Worm (Caenorhabditis elegans): ENCODE measurements around the gene rnp-4.
A peak's percentile ranks its signal among the peaks of the same experiment; 100 is the strongest.

The rnp-4 gene

ce11 chrIII:4372894-4373293 is 33.2 kb upstream of the rnp-4 start:
- TF ChIP-seq pha-4 (tag; optimal IDR thresholded peaks at IDR 0.05) (peak; percentile 24), ZK546.5 (tag; optimal IDR thresholded peaks at IDR 0.05) (no peak)

ce11 chrIII:4374854-4375253 is 31.2 kb upstream of the rnp-4 start, which contains the start of gene pals-26:
pals-26 (plus strand) TSS chrIII:4375154.
- TF ChIP-seq fkh-10 (GFP tag; optimal IDR thresholded peaks at IDR 0.05): no peak
- TF ChIP-seq unc-62 (GFP tag; optimal IDR thresholded peaks at IDR 0.05): no peak
- TF ChIP-seq daf-12 (tag; optimal IDR thresholded peaks at IDR 0.05): no peak
- TF ChIP-seq aly-2 (tag; optimal IDR thresholded peaks at IDR 0.05): no peak
- TF ChIP-seq elt-3 (tag; optimal IDR thresholded peaks at IDR 0.05): no peak

DNA sequence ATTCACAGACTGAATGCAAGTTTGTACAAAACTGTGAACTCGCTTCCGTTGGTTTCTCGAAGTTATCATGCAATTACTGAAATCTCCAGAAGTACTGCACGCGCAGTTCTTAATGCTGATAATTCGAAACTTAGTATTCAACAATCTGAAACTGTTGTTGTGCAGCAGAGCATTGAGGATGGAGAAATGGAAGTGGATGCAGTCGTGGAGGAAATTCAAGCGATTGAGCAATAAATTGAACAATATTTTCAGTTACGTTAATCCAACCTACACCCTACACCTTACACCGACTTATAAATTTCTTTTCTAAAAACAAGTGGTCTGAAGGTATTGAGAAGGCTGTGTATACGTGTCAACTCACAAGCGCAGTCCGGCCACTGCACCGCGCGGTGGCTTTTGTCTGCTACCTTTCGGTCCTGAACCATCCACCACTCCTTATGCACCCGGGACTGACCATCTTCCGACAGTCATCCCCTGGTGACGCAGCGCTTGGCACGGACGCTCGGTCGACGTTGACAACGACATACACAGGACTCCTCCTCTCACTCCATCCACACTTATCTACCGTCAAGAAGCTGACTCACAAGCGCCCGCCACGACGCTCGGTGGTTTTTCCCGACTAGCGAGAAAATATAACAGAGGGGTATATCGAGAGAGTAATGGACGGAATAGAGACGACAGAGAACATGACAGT is 27.3 kb upstream of the rnp-4 start:
- TF ChIP-seq nhr-77 (tag; optimal IDR thresholded peaks at IDR 0.05): peak; percentile 49
- TF ChIP-seq nfya-1 (tag; optimal IDR thresholded peaks at IDR 0.05; ENCODE audit: insufficient read depth): peak; percentile 34
- TF ChIP-seq lsy-12 (tag; optimal IDR thresholded peaks at IDR 0.05): peak; percentile 44
- TF ChIP-seq nhr-43 (tag; optimal IDR thresholded peaks at IDR 0.05; ENCODE audit: poor library complexity, severe bottlenecking): peak; percentile 54
- peak in 1 of 3 experiments; percentile 16 for TF ChIP-seq elt-3 (tag; optimal IDR thresholded peaks at IDR 0.05)
- TF ChIP-seq elt-2 (tag; optimal IDR thresholded peaks at IDR 0.05): peak; percentile 40
- TF ChIP-seq nhr-25 (tag; optimal IDR thresholded peaks at IDR 0.05): peak; percentile 67
- peak; percentile 9 for TF ChIP-seq jun-1 (tag; optimal IDR thresholded peaks at IDR 0.05)
- TF ChIP-seq pha-4 (tag; optimal IDR thresholded peaks at IDR 0.05): peak; percentile 29
- TF ChIP-seq tbx-2 (tag; optimal IDR thresholded peaks at IDR 0.05): peak; percentile 29
- peak; percentile 63 for TF ChIP-seq ztf-4 (tag; optimal IDR thresholded peaks at IDR 0.05)
- peak; percentile 54 for TF ChIP-seq nhr-23 (tag; optimal IDR thresholded peaks at IDR 0.05)
- TF ChIP-seq hmg-11 (tag; optimal IDR thresholded peaks at IDR 0.05): peak; percentile 68

ce11 chrIII:4379717-4380116 is 26.4 kb upstream of the rnp-4 start, which contains the start of gene B0284.3:
B0284.3 (minus strand) TSS chrIII:4379817.
- TF ChIP-seq ztf-4 (tag; optimal IDR thresholded peaks at IDR 0.05): no peak
- no peak for TF ChIP-seq skn-1 (tag; optimal IDR thresholded peaks at IDR 0.05)
- no peak for TF ChIP-seq nhr-12 (tag; optimal IDR thresholded peaks at IDR 0.05)
- no peak for TF ChIP-seq nhr-43 (tag; optimal IDR thresholded peaks at IDR 0.05; ENCODE audit: poor library complexity, severe bottlenecking)
- TF ChIP-seq aly-2 (tag; optimal IDR thresholded peaks at IDR 0.05): no peak

DNA sequence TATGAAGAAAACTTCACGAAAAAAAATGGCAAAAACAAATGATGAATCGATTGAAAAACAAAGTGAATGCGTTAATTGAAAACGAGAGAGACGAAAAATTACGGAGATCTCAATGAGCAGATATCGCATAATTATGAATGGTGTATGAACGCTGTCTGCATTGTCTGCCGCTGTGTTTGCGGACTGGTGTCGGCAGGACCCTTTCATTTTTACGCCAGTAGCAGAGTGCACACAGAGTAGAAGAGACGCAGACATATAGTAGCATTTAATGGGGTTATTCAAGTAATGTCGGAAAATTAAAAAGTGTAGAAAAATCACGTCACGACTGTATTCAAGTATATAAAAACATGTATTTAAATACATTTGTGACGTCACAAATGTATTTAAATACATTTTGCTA is 25.3 kb upstream of the rnp-4 start:
- TF ChIP-seq nfya-1 (tag; optimal IDR thresholded peaks at IDR 0.05; ENCODE audit: insufficient read depth): peak; percentile 49
- TF ChIP-seq snpc-4 (tag; optimal IDR thresholded peaks at IDR 0.05): peak; percentile 27
- no peak for TF ChIP-seq ZK546.5 (tag; optimal IDR thresholded peaks at IDR 0.05)
- peak; percentile 37 for TF ChIP-seq lin-15B (tag; optimal IDR thresholded peaks at IDR 0.05)
- no peak for TF ChIP-seq nhr-67 (tag; optimal IDR thresholded peaks at IDR 0.05)
- TF ChIP-seq mdl-1 (tag; optimal IDR thresholded peaks at IDR 0.05): no peak
- TF ChIP-seq egl-5 (tag; optimal IDR thresholded peaks at IDR 0.05): peak; percentile 31
- TF ChIP-seq pha-4 (tag; optimal IDR thresholded peaks at IDR 0.05): no peak

ce11 chrIII:4381343-4381742 is 24.7 kb upstream of the rnp-4 start, which contains the start of gene pals-27:
pals-27 (plus strand) TSS chrIII:4381643.
- TF ChIP-seq egl-5 (tag; optimal IDR thresholded peaks at IDR 0.05) (no peak), lsy-12 (tag; optimal IDR thresholded peaks at IDR 0.05) (no peak), snpc-4 (tag; optimal IDR thresholded peaks at IDR 0.05) (no peak), R02D3.7 (tag; optimal IDR thresholded peaks at IDR 0.05) (no peak), nhr-77 (tag; optimal IDR thresholded peaks at IDR 0.05) (no peak), nhr-25 (tag; optimal IDR thresholded peaks at IDR 0.05) (no peak), fkh-10 (GFP tag; optimal IDR thresholded peaks at IDR 0.05) (no peak), mml-1 (tag; optimal IDR thresholded peaks at IDR 0.05) (no peak)

DNA sequence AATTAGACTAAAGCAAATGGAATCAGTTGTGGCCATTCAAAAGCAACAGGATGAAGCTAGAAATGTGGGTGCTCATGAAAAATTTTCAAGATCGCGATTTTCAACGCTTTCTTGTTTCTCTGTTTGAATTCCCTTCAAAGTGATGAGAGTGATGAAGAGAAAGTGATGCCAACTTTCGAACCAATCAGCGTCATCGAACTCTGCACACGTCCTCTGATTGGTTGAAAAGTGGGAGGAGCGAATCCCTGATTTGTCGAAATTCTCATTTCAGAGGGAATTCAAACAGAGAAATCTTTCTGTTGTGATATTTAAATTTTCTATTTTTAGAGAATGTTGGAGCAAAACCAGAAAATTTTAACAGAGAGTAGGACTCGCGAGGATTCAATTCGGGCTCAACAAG is 24.0 kb upstream of the rnp-4 start:
- peak; percentile 71 for TF ChIP-seq nfya-1 (tag; optimal IDR thresholded peaks at IDR 0.05; ENCODE audit: insufficient read depth)
- no peak for TF ChIP-seq nhr-23 (tag; optimal IDR thresholded peaks at IDR 0.05)

Data from whole organism, L3 larva.